Fruit fly (Drosophila melanogaster): ENCODE data around the gene Hsp27.
A peak's percentile ranks its signal among the peaks of the same experiment; 100 is the strongest.

Hsp27 gene

dm6 chr3L:9419328-9419727 is 35.5 kb downstream of the Hsp27 start (continued):
- TF ChIP-seq CG11085 (GFP tag; IDR thresholded peaks at IDR 0.05) (no peak), bigmax (GFP tag; optimal IDR thresholded peaks at IDR 0.05) (no peak), sna (GFP tag; IDR thresholded peaks at IDR 0.05; ENCODE audit: partially characterized antibody) (no peak), E2f1 (GFP tag; IDR thresholded peaks at IDR 0.05) (no peak), eyg (GFP tag; optimal IDR thresholded peaks at IDR 0.05) (no peak), Taf1 (GFP tag; IDR thresholded peaks at IDR 0.05) (no peak), CG14050 (GFP tag; IDR thresholded peaks at IDR 0.05) (no peak), seq (GFP tag; IDR thresholded peaks at IDR 0.05) (no peak), B-H1 (GFP tag; IDR thresholded peaks at IDR 0.05) (no peak), mirr (GFP tag; optimal IDR thresholded peaks at IDR 0.05) (no peak), Deaf1 (tag; optimal IDR thresholded peaks at IDR 0.05) (no peak), Elba2 (GFP tag; optimal IDR thresholded peaks at IDR 0.05) (no peak), CG9817 (tag; optimal IDR thresholded peaks at IDR 0.05) (no peak), CG7963 (GFP tag; IDR thresholded peaks at IDR 0.05; ENCODE audit: partially characterized antibody) (no peak), GATAe (GFP tag; conservative IDR thresholded peaks at IDR 0.05) (no peak), Usf (GFP tag; optimal IDR thresholded peaks at IDR 0.05) (no peak), Rx (GFP tag; IDR thresholded peaks at IDR 0.05) (no peak), corto (GFP tag; optimal IDR thresholded peaks at IDR 0.05) (no peak), CG9876 (GFP tag; optimal IDR thresholded peaks at IDR 0.05) (no peak), CG17612 (GFP tag; IDR thresholded peaks at IDR 0.05) (no peak), Oaz (GFP tag; IDR thresholded peaks at IDR 0.05) (no peak), Camta (GFP tag; optimal IDR thresholded peaks at IDR 0.05) (no peak), CG6175 (GFP tag; IDR thresholded peaks at IDR 0.05) (no peak), CG33213 (GFP tag; optimal IDR thresholded peaks at IDR 0.05) (no peak), Ravus (GFP tag; IDR thresholded peaks at IDR 0.05) (no peak), H15 (GFP tag; IDR thresholded peaks at IDR 0.05) (no peak), NFAT (GFP tag; IDR thresholded peaks at IDR 0.05) (no peak), chif (GFP tag; optimal IDR thresholded peaks at IDR 0.05) (no peak), sens (GFP tag) (no peak), fd64A (GFP tag; optimal IDR thresholded peaks at IDR 0.05) (no peak), BtbVII (GFP tag; optimal IDR thresholded peaks at IDR 0.05) (no peak), Blimp-1 (GFP tag; optimal IDR thresholded peaks at IDR 0.05) (no peak), cg (GFP tag; optimal IDR thresholded peaks at IDR 0.05) (no peak), luna (GFP tag; optimal IDR thresholded peaks at IDR 0.05) (no peak), chn (GFP tag; optimal IDR thresholded peaks at IDR 0.05) (no peak), Bgb (GFP tag; IDR thresholded peaks at IDR 0.05; ENCODE audit: partially characterized antibody) (no peak), CG6654 (GFP tag; optimal IDR thresholded peaks at IDR 0.05) (no peak), sr (GFP tag; IDR thresholded peaks at IDR 0.05) (0 out of 3 replicates have a peak, but pooled peaks have one; percentile 25), slou (GFP tag; optimal IDR thresholded peaks at IDR 0.05) (no peak), CG3281 (GFP tag; optimal IDR thresholded peaks at IDR 0.05) (no peak), CG17829 (tag; optimal IDR thresholded peaks at IDR 0.05) (no peak), hkb (optimal IDR thresholded peaks at IDR 0.05) (no peak), hkb (GFP tag; IDR thresholded peaks at IDR 0.05) (0 out of 2 replicates have a peak, but pooled peaks have one; percentile 21), maf-S (GFP tag; optimal IDR thresholded peaks at IDR 0.05) (no peak), tio (GFP tag; optimal IDR thresholded peaks at IDR 0.05) (no peak), H2.0 (GFP tag; IDR thresholded peaks at IDR 0.05) (no peak), CG15479 (GFP tag; optimal IDR thresholded peaks at IDR 0.05) (no peak), tll (GFP tag; optimal IDR thresholded peaks at IDR 0.05) (no peak), Chrac-16 (GFP tag; optimal IDR thresholded peaks at IDR 0.05) (no peak), esg (GFP tag; conservative IDR thresholded peaks at IDR 0.05) (no peak), schlank (tag; optimal IDR thresholded peaks at IDR 0.05) (no peak), ase (GFP tag; IDR thresholded peaks at IDR 0.05) (0 out of 3 replicates have a peak, but pooled peaks have one; percentile 10), pb (GFP tag; optimal IDR thresholded peaks at IDR 0.05) (no peak)
